Worm (Caenorhabditis elegans) whole organism, L4 larva: ENCODE data around the gene sel-12.

Source experiments
- F10B5.3 ChIP-seq: sonication (generic microtip); optimal IDR thresholded peaks from 2 replicates; lab custom pipeline; 2016; ENCODE audit warnings: mild to moderate bottlenecking, missing genetic modification characterization, missing compliant biosample characterization
- F26F4.8 ChIP-seq: fragments of 200-800 bp; sonication (Bioruptor generic); conservative IDR thresholded peaks from 2 replicates; pipeline ENCODE4 v1.3.6; 2022; ENCODE audit warnings: missing genetic modification characterization, missing compliant biosample characterization
- F44E2.7 ChIP-seq: fragments of 200-800 bp; sonication (Bioruptor generic); IDR thresholded peaks from 2 replicates; pipeline ENCODE4 v2.1.2; 2022; ENCODE audit warnings: missing genetic modification characterization, missing compliant biosample characterization
- T26A8.4 ChIP-seq: fragments of 200-800 bp; sonication (Bioruptor generic); IDR thresholded peaks from 2 replicates; pipeline ENCODE4 v1.3.6; 2022; ENCODE audit warnings: missing genetic modification characterization, missing compliant biosample characterization
- Y48G9A.11 ChIP-seq: fragments of 200-800 bp; sonication (Bioruptor generic); IDR thresholded peaks from 2 replicates; pipeline ENCODE4 v1.3.6; 2022; ENCODE audit warnings: missing genetic modification reagents, missing genetic modification characterization, missing compliant biosample characterization
- aha-1 ChIP-seq: fragments of 150-350 bp; peaks from one replicate; lab custom pipeline; 2014; ENCODE audit warnings: missing biosample characterization, missing genetic modification characterization
- ama-1 ChIP-seq: fragments of 150-350 bp; optimal IDR thresholded peaks from 2 replicates; lab custom pipeline; 2014; ENCODE audit warnings: inconsistent platforms, mixed read lengths
- arid-1 ChIP-seq: fragments of 200-800 bp; sonication (Bioruptor generic); conservative IDR thresholded peaks from 2 replicates; pipeline ENCODE4 v1.3.6; 2022; ENCODE audit warnings: missing genetic modification reagents, missing genetic modification characterization, missing compliant biosample characterization
- ceh-44 ChIP-seq: fragments of 200-800 bp; sonication (Bioruptor generic); IDR thresholded peaks from 2 replicates; pipeline ENCODE4 v1.3.6; 2022; ENCODE audit warnings: missing genetic modification reagents, missing genetic modification characterization, missing compliant biosample characterization
- ceh-82 ChIP-seq: sonication (generic microtip); optimal IDR thresholded peaks from 2 replicates; lab custom pipeline; 2017; ENCODE audit warnings: missing biosample characterization, missing genetic modification characterization
- ces-1 ChIP-seq: fragments of 150-350 bp; sonication (generic microtip); optimal IDR thresholded peaks from 4 replicates; lab custom pipeline; 2014; ENCODE audit warnings: missing biosample characterization, missing genetic modification reagents, missing genetic modification characterization
- daf-16 ChIP-seq, 3 experiments: sonication (generic microtip); optimal IDR thresholded peaks; 2 replicates each; lab custom pipeline; 2016 to 2017; ENCODE audit warnings: missing genetic modification characterization in 3 of 3, missing genetic modification reagents in 3 of 3, mild to moderate bottlenecking in 2 of 3, missing compliant biosample characterization in 2 of 3, missing biosample characterization in 1 of 3, moderate library complexity in 1 of 3
- daf-19 ChIP-seq: fragments of 200-800 bp; sonication (Bioruptor generic); conservative IDR thresholded peaks from 2 replicates; pipeline ENCODE4 v1.3.6; 2022; ENCODE audit warnings: missing genetic modification characterization, missing compliant biosample characterization
- dmd-8 ChIP-seq: fragments of 200-800 bp; sonication (Bioruptor generic); IDR thresholded peaks from 2 replicates; pipeline ENCODE4 v1.3.6; 2022; ENCODE audit warnings: missing genetic modification characterization, missing compliant biosample characterization
- egl-43 ChIP-seq: fragments of 200-800 bp; sonication (Bioruptor generic); IDR thresholded peaks from 2 replicates; pipeline ENCODE4 v1.3.6; 2022; ENCODE audit warnings: missing genetic modification reagents, missing genetic modification characterization, missing compliant biosample characterization
- hlh-11 ChIP-seq: fragments of 200-800 bp; sonication (Bioruptor generic); optimal IDR thresholded peaks from 2 replicates; lab custom pipeline; 2018; ENCODE audit warnings: mild to moderate bottlenecking, missing genetic modification characterization, missing compliant biosample characterization
- hmg-1.1 ChIP-seq: fragments of 200-800 bp; sonication (Bioruptor generic); IDR thresholded peaks from 2 replicates; pipeline ENCODE4 v1.3.6; 2022; ENCODE audit warnings: missing genetic modification reagents, missing genetic modification characterization, missing compliant biosample characterization
- lim-7 ChIP-seq: fragments of 200-800 bp; sonication (Bioruptor generic); IDR thresholded peaks from 2 replicates; pipeline ENCODE4 v1.3.6; 2022; ENCODE audit warnings: missing genetic modification characterization, missing compliant biosample characterization
- lin-1 ChIP-seq: fragments of 200-800 bp; sonication (Bioruptor generic); IDR thresholded peaks from 2 replicates; pipeline ENCODE4 v1.3.6; 2022; ENCODE audit warnings: missing genetic modification reagents, missing genetic modification characterization, missing compliant biosample characterization
- mes-2 ChIP-seq: sonication (generic microtip); optimal IDR thresholded peaks from 2 replicates; lab custom pipeline; 2016; ENCODE audit warnings: missing genotype, mild to moderate bottlenecking, missing genetic modification characterization, missing compliant biosample characterization; ENCODE audit not compliant: poor library complexity, severe bottlenecking
- mxl-2 ChIP-seq: fragments of 200-800 bp; sonication (Bioruptor generic); conservative IDR thresholded peaks from 2 replicates; pipeline ENCODE4 v1.3.6; 2022; ENCODE audit warnings: missing genetic modification reagents, missing genetic modification characterization, missing compliant biosample characterization
- mxl-3 ChIP-seq: fragments of 200-800 bp; sonication (Bioruptor generic); optimal IDR thresholded peaks from 2 replicates; lab custom pipeline; 2018; ENCODE audit warnings: mild to moderate bottlenecking, missing genetic modification characterization, missing compliant biosample characterization
- nhr-111 ChIP-seq: fragments of 200-800 bp; sonication (Bioruptor generic); optimal IDR thresholded peaks from 2 replicates; lab custom pipeline; 2018; ENCODE audit warnings: mild to moderate bottlenecking, missing genetic modification characterization, missing compliant biosample characterization
- nhr-237 ChIP-seq: sonication (generic microtip); optimal IDR thresholded peaks from 2 replicates; lab custom pipeline; 2017; ENCODE audit warnings: missing biosample characterization, missing genetic modification characterization
- nhr-25 ChIP-seq: sonication (generic microtip); optimal IDR thresholded peaks from 2 replicates; lab custom pipeline; 2017; ENCODE audit warnings: missing genetic modification characterization, mild to moderate bottlenecking, missing compliant biosample characterization, antibody characterized with exemption, moderate library complexity, borderline replicate concordance; ENCODE audit not compliant: insufficient read depth
- nhr-28 ChIP-seq: fragments of 150-350 bp; optimal IDR thresholded peaks from 2 replicates; lab custom pipeline; 2014; ENCODE audit warnings: missing biosample characterization, missing genetic modification characterization
- pqm-1 ChIP-seq: sonication (generic microtip); optimal IDR thresholded peaks from 2 replicates; lab custom pipeline; 2017; ENCODE audit warnings: missing biosample characterization, missing genetic modification characterization
- set-16 ChIP-seq: fragments of 200-800 bp; sonication (Bioruptor generic); IDR thresholded peaks from 2 replicates; pipeline ENCODE4 v1.3.6; 2022; ENCODE audit warnings: missing genetic modification reagents, missing genetic modification characterization, missing compliant biosample characterization
- skn-1 ChIP-seq: fragments of 150-350 bp; optimal IDR thresholded peaks from 2 replicates; lab custom pipeline; 2014; ENCODE audit warnings: missing biosample characterization, missing genetic modification characterization
- snpc-4 ChIP-seq: fragments of 150-350 bp; optimal IDR thresholded peaks from 2 replicates; lab custom pipeline; 2014; ENCODE audit warnings: missing biosample characterization, missing genetic modification characterization
- spr-3 ChIP-seq: fragments of 200-800 bp; sonication (Bioruptor generic); optimal IDR thresholded peaks from 2 replicates; lab custom pipeline; 2018; ENCODE audit warnings: mild to moderate bottlenecking, missing genetic modification characterization, missing compliant biosample characterization
- unc-62 ChIP-seq, 3 experiments: fragments of 150-350 bp in 1 of 3; sonication (generic microtip); optimal IDR thresholded peaks in 2 of 3; peaks in 1 of 3; 1 replicate in 1 of 3; 2 replicates in 2 of 3; lab custom pipeline; 2014 to 2017; ENCODE audit warnings: missing biosample characterization in 3 of 3, missing genetic modification characterization in 3 of 3, missing genetic modification reagents in 3 of 3, missing genotype in 1 of 3
- vab-7 ChIP-seq: fragments of 200-800 bp; sonication (Bioruptor generic); IDR thresholded peaks from 2 replicates; pipeline ENCODE4 v1.3.6; 2022; ENCODE audit warnings: missing genetic modification reagents, missing genetic modification characterization, missing compliant biosample characterization
- zag-1 ChIP-seq: fragments of 150-350 bp; optimal IDR thresholded peaks from 2 replicates; lab custom pipeline; 2014; ENCODE audit warnings: missing biosample characterization, missing genetic modification characterization

The sel-12 gene

DNA sequence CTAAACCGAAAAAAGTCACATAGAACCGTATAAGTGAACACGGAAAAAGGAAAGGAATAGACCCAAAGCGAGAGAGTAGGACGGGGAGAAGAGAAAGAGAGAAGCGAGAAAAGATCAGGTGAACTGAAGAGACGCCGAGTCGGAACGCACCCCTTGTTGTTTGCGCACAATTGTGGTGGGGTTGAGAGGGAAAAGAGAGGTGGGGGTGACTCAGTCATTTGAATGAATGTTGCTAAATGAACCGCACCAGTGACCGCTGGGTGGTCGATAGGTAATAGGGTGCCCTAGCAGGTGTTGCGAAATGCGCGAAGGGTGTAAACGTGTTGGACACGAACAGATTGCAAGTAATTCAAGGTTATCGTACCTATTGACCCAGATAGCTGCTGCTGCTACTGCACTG is 44.6 kb upstream of the sel-12 start, which contains the start of gene lgl-1 (continued):
- 0 out of 2 replicates have a peak, but pooled peaks have one; percentile 31 for TF ChIP-seq T26A8.4 (GFP tag; lab: Robert Waterston, UW)
- no peak for TF ChIP-seq daf-16 (GFP tag; optimal IDR thresholded peaks at IDR 0.05; lab: Kevin White, UChicago)
- peak; percentile 75 for TF ChIP-seq daf-16 (tag; optimal IDR thresholded peaks at IDR 0.05; lab: Kevin White, UChicago)
- peak; percentile 45 for TF ChIP-seq mxl-3 (GFP tag; lab: Kevin White, UChicago)
- TF ChIP-seq nhr-25 (tag; lab: Kevin White, UChicago) = no peak
- no peak for TF ChIP-seq nhr-237 (tag; lab: Kevin White, UChicago)
- TF ChIP-seq spr-3 (GFP tag; lab: Kevin White, UChicago) = no peak
- peak; percentile 58 for TF ChIP-seq aha-1 (tag; lab: Kevin White, UChicago)
- no peak for TF ChIP-seq ces-1 (GFP tag; lab: Kevin White, UChicago)
- TF ChIP-seq F26F4.8 = no peak
- TF ChIP-seq snpc-4 (tag; lab: Kevin White, UChicago) = no peak
- TF ChIP-seq arid-1 (GFP tag; lab: Robert Waterston, UW) = no peak
- TF ChIP-seq daf-19 (GFP tag; lab: Robert Waterston, UW) = no peak
- no peak for TF ChIP-seq Y48G9A.11 (GFP tag; lab: Robert Waterston, UW)
- no peak for TF ChIP-seq skn-1 (tag; lab: Kevin White, UChicago)
- no peak for TF ChIP-seq zag-1 (tag; lab: Kevin White, UChicago)
- no peak for TF ChIP-seq F44E2.7 (GFP tag; lab: Robert Waterston, UW)
- TF ChIP-seq ceh-82 (tag; lab: Kevin White, UChicago) = no peak
- TF ChIP-seq lin-1 (GFP tag; lab: Robert Waterston, UW) = no peak
- no peak for TF ChIP-seq ama-1 (lab: Kevin White, UChicago)
- no peak for TF ChIP-seq ceh-44
- TF ChIP-seq hmg-1.1 (GFP tag; lab: Robert Waterston, UW) = peak; percentile 72
- peak; percentile 58; the same call in 1 of the 2 replicates for TF ChIP-seq egl-43 (GFP tag; lab: Robert Waterston, UW)

DNA sequence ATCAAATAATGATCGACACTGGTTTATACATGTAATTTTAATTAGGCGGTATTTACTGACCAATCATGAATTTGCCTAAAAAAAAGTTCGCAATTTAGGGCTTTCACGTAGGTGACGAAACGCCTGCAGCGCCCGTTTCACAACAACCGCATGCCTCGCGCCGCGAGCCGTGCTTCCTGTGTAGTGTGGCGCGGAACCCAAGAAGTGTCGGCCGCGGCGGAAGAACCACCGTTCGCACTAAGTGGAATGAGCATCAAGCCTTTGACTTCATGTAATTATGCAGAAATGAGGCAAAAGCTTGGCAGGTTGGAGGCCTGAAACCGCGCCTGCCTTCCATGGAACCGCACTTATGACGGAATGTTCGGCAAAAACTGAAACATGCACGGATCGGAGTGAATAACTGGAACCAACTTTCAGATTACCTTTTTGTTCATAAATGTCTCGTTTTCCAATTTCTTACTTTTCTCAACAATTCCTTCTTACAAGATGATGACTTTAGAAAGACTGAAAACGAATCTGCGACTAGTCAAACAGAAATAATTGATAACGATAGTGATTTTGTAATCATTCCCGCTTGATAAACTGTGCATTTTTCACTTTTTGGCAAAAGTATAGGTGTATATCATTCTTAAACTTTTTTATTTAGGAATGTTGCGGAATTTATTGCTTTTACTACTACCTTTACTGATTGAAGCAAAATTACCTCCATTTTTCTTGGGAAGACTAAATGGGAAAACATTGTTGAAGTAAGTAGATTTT is 43.5 kb upstream of the sel-12 start, which contains the start of gene F56F10.1:
Gene F56F10.1 (plus strand): TSS at position 647 of the 759 bp plus-strand sequence.
- TF ChIP-seq nhr-28 (tag; lab: Kevin White, UChicago) = peak; percentile 19
- TF ChIP-seq unc-62 (GFP tag; optimal IDR thresholded peaks at IDR 0.05 in 1 of 2; lab: Kevin White, UChicago) = peak in 1 of 2 experiments; percentile 53
- no peak for TF ChIP-seq unc-62 (tag; optimal IDR thresholded peaks at IDR 0.05; lab: Kevin White, UChicago)
- peak; percentile 61 for TF ChIP-seq set-16 (GFP tag; lab: Robert Waterston, UW)
- no peak for TF ChIP-seq daf-16 (GFP tag; optimal IDR thresholded peaks at IDR 0.05; lab: Kevin White, UChicago)
- TF ChIP-seq daf-16 (tag; optimal IDR thresholded peaks at IDR 0.05; lab: Kevin White, UChicago) = peak; percentile 36
- TF ChIP-seq nhr-237 (tag; lab: Kevin White, UChicago) = no peak
- no peak for TF ChIP-seq nhr-111 (GFP tag; lab: Kevin White, UChicago)
- peak; percentile 8 for TF ChIP-seq hlh-11
- TF ChIP-seq vab-7 (GFP tag; lab: Robert Waterston, UW) = 0 out of 2 replicates have a peak, but pooled peaks have one; percentile 34
- TF ChIP-seq mxl-2 (GFP tag; lab: Robert Waterston, UW) = peak; percentile 38; the same call in 1 of the 2 replicates
- TF ChIP-seq pqm-1 (tag; lab: Kevin White, UChicago) = peak; percentile 87
- TF ChIP-seq mes-2 = no peak
- no peak for TF ChIP-seq dmd-8
- no peak for TF ChIP-seq F10B5.3
- no peak for TF ChIP-seq ces-1 (GFP tag; lab: Kevin White, UChicago)
- 0 out of 2 replicates have a peak, but pooled peaks have one; percentile 19 for TF ChIP-seq F26F4.8
- TF ChIP-seq snpc-4 (tag; lab: Kevin White, UChicago) = peak; percentile 51
- TF ChIP-seq, all 104 proteins: peak for 10

DNA sequence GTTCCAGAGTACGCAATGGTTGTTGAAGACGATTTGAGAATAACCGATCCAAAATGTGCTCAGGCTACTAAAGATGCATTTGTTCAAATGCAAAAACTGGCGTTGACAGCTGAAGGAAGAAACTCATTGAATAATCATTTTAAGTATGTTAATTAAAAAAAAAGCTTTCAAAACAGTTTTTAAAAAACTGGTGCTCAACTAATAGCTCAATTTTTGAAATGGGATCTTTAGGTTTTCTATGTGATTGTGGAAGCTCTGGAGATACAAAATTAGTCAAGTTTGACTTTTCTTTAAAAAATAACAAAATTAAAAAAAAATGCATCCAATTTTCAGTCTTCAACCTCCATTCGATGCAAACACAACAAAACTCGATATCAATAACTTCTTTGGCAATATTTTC is 42.0 kb upstream of the sel-12 start:
- no peak for TF ChIP-seq lim-7 (GFP tag; lab: Robert Waterston, UW)
- TF ChIP-seq unc-62 (GFP tag; optimal IDR thresholded peaks at IDR 0.05 in 1 of 2; lab: Kevin White, UChicago) = peak in 1 of 2 experiments; percentile 95
- no peak for TF ChIP-seq unc-62 (tag; optimal IDR thresholded peaks at IDR 0.05; lab: Kevin White, UChicago)
- TF ChIP-seq egl-43 (GFP tag; lab: Robert Waterston, UW) = no peak
- no peak for TF ChIP-seq dmd-8
- no peak for TF ChIP-seq snpc-4 (tag; lab: Kevin White, UChicago)
- TF ChIP-seq, all 104 proteins: peak for 1
